Fruit fly (Drosophila melanogaster): ENCODE results near the gene Cpr65Ec.

- TF ChIP-seq CG3995 (GFP tag; optimal IDR thresholded peaks at IDR 0.05) (no peak), cwo (GFP tag; optimal IDR thresholded peaks at IDR 0.05) (no peak), Mad (GFP tag; optimal IDR thresholded peaks at IDR 0.05) (no peak), Atf-2 (GFP tag; optimal IDR thresholded peaks at IDR 0.05) (no peak), CG4328 (GFP tag; optimal IDR thresholded peaks at IDR 0.05) (no peak), bowl (GFP tag; IDR thresholded peaks at IDR 0.05) (no peak), esg (GFP tag; conservative IDR thresholded peaks at IDR 0.05) (no peak), run (tag; optimal IDR thresholded peaks at IDR 0.05) (no peak)
These were observed 10.9 kb downstream of the Cpr65Ec start for dm6 chr3L:7103941-7104340.

All from whole organism, embryonic.